Fruit fly (Drosophila melanogaster): ENCODE data around the gene CG7551.

DNA sequence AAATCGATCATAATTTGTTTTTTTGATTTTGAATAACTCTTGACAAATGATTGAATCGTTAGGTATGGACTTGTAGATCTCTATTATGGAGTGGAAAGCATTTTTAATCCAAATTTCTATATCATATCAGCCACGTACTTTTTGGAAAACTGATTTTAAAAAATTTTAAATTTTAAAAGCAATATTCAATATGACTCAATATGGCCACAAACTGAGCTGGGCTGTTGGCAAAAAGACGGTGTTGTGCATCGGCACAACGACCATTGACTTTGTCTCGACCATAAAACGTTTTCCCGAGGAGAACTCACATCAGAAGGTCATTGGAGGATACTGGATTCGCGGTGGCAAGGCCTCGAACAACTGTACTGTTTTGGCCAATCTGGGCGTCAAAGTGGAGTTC is at the start of gene CG7551, which contains the start of gene CG12289:
- TF ChIP-seq h (optimal IDR thresholded peaks at IDR 0.05) (no peak), insv (optimal IDR thresholded peaks at IDR 0.05) (no peak), Myc (optimal IDR thresholded peaks at IDR 0.05) (no peak), Sin3A (optimal IDR thresholded peaks at IDR 0.05) (no peak), psq (optimal IDR thresholded peaks at IDR 0.05) (no peak)

Measured in Kc167 (cell line).